Worm (Caenorhabditis elegans): Measurements from ENCODE around the gene Y54F10AM.15.

- TF ChIP-seq F13H6.1 (tag; optimal IDR thresholded peaks at IDR 0.05): no peak
- peak in 1 of 2 experiments; percentile 54 for TF ChIP-seq lsy-2 (tag; optimal IDR thresholded peaks at IDR 0.05)
- TF ChIP-seq nhr-77 (tag; optimal IDR thresholded peaks at IDR 0.05): no peak
Observed at ce11 chrIII:2532716-2533115, 4.2 kb upstream of the Y54F10AM.15 start.
